Comparison of ENCODE assay signal across 3 fruit fly cellular contexts in genomic region chr2L:10339841-10340240, dm6.
TF ChIP-seq lines count a peak whose summit lies in the region.

No protein-coding gene starts in this region.

- no peak for TF ChIP-seq CTCF in whole organism, embryonic (GFP tag; optimal IDR thresholded peaks at IDR 0.05; lab: Kevin White, UChicago)

TF ChIP-seq in whole organism, adult, 20 proteins besides CTCF, POLR2A, EP300 and RAD21:
- TF ChIP-seq Crg-1 (GFP tag; optimal IDR thresholded peaks at IDR 0.05; lab: Kevin White, UChicago) (no peak), kay (GFP tag; lab: Kevin White, UChicago; ENCODE audit: borderline replicate concordance) (peak; percentile 72), CG14711 (tag; optimal IDR thresholded peaks at IDR 0.05; lab: Kevin White, UChicago) (no peak), ovo (GFP tag; optimal IDR thresholded peaks at IDR 0.05; lab: Kevin White, UChicago) (no peak)

TF ChIP-seq in whole organism, embryonic, 481 proteins besides CTCF, POLR2A, EP300 and RAD21:
- TF ChIP-seq eve (GFP tag; optimal IDR thresholded peaks at IDR 0.05; lab: Kevin White, UChicago) (peak in 1 of 2 experiments; percentile 24), tgo (GFP tag; IDR thresholded peaks at IDR 0.05; lab: Robert Waterston, UW) (no peak), CG4854 (GFP tag; optimal IDR thresholded peaks at IDR 0.05; lab: Kevin White, UChicago) (no peak), schlank (tag; optimal IDR thresholded peaks at IDR 0.05; lab: Kevin White, UChicago) (no peak), CG6813 (GFP tag; optimal IDR thresholded peaks at IDR 0.05; lab: Kevin White, UChicago) (no peak), CG12219 (GFP tag; optimal IDR thresholded peaks at IDR 0.05; lab: Kevin White, UChicago) (no peak), cwo (GFP tag; optimal IDR thresholded peaks at IDR 0.05; lab: Kevin White, UChicago) (peak; percentile 14), Meics (GFP tag; optimal IDR thresholded peaks at IDR 0.05; lab: Kevin White, UChicago) (no peak), gro (GFP tag; optimal IDR thresholded peaks at IDR 0.05; lab: Kevin White, UChicago) (no peak), Bteb2 (GFP tag; optimal IDR thresholded peaks at IDR 0.05; lab: Kevin White, UChicago) (no peak), Dp (GFP tag; optimal IDR thresholded peaks at IDR 0.05; lab: Kevin White, UChicago) (no peak), otp (GFP tag; IDR thresholded peaks at IDR 0.05; lab: Robert Waterston, UW) (no peak), exex (tag; optimal IDR thresholded peaks at IDR 0.05; lab: Kevin White, UChicago) (peak; percentile 6), vnd (GFP tag; IDR thresholded peaks at IDR 0.05; lab: Robert Waterston, UW; ENCODE audit: partially characterized antibody) (no peak), chm (GFP tag; IDR thresholded peaks at IDR 0.05; lab: Robert Waterston, UW) (no peak), CG34224 (GFP tag; IDR thresholded peaks at IDR 0.05; lab: Robert Waterston, UW; ENCODE audit: partially characterized antibody) (no peak), odd (GFP tag; optimal IDR thresholded peaks at IDR 0.05; lab: Kevin White, UChicago) (no peak)

TF ChIP-seq in whole organism, prepupa, 60 proteins besides CTCF, POLR2A, EP300 and RAD21:
- peak; percentile 71 for TF ChIP-seq svp (GFP tag; lab: Kevin White, UChicago)
- no peak for TF ChIP-seq salr (GFP tag; optimal IDR thresholded peaks at IDR 0.05; lab: Kevin White, UChicago)
- no peak for TF ChIP-seq CG3919 (GFP tag; optimal IDR thresholded peaks at IDR 0.05; lab: Kevin White, UChicago)
- no peak for TF ChIP-seq Ets21C (GFP tag; optimal IDR thresholded peaks at IDR 0.05; lab: Kevin White, UChicago)
- TF ChIP-seq CG10669 (GFP tag; optimal IDR thresholded peaks at IDR 0.05; lab: Kevin White, UChicago): no peak
- no peak for TF ChIP-seq lz (GFP tag; optimal IDR thresholded peaks at IDR 0.05; lab: Kevin White, UChicago)
- no peak for TF ChIP-seq fd85E (GFP tag; optimal IDR thresholded peaks at IDR 0.05; lab: Kevin White, UChicago)
- TF ChIP-seq Eip78C (GFP tag; lab: Kevin White, UChicago): peak; percentile 24
- TF ChIP-seq Gug (GFP tag; IDR thresholded peaks at IDR 0.05; lab: Robert Waterston, UW): no peak
- TF ChIP-seq CG8319 (GFP tag; optimal IDR thresholded peaks at IDR 0.05; lab: Kevin White, UChicago): no peak
- TF ChIP-seq topi (GFP tag; optimal IDR thresholded peaks at IDR 0.05; lab: Kevin White, UChicago): no peak
